Worm (Caenorhabditis elegans) whole organism, L1 larva: ENCODE measurements around the gene duxl-1.

Experiments
- F16B12.6 ChIP-seq: fragments of 150-350 bp; optimal IDR thresholded peaks from 2 replicates; lab custom pipeline; 2014; ENCODE audit warnings: missing biosample characterization, missing genetic modification characterization
- Y116A8C.19 ChIP-seq: sonication (generic microtip); optimal IDR thresholded peaks from 2 replicates; lab custom pipeline; 2016; ENCODE audit warnings: missing compliant biosample characterization, missing genetic modification characterization, borderline replicate concordance
- aly-2 ChIP-seq: fragments of 150-350 bp; optimal IDR thresholded peaks from 2 replicates; lab custom pipeline; 2014; ENCODE audit warnings: missing biosample characterization, missing genetic modification characterization
- ama-1 ChIP-seq: fragments of 150-350 bp; optimal IDR thresholded peaks from 2 replicates; lab custom pipeline; 2014
- ceh-63 ChIP-seq: fragments of 200-800 bp; sonication (Bioruptor generic); optimal IDR thresholded peaks from 2 replicates; lab custom pipeline; 2018; ENCODE audit warnings: mild to moderate bottlenecking, missing genetic modification characterization, missing compliant biosample characterization
- ceh-90 ChIP-seq: sonication (generic microtip); optimal IDR thresholded peaks from 2 replicates; lab custom pipeline; 2016; ENCODE audit warnings: missing genetic modification characterization, missing compliant biosample characterization
- ces-1 ChIP-seq: fragments of 150-350 bp; optimal IDR thresholded peaks from 2 replicates; lab custom pipeline; 2014; ENCODE audit warnings: missing biosample characterization, missing genetic modification reagents, missing genetic modification characterization
- dpl-1 ChIP-seq, 3 experiments: fragments of 150-350 bp in 2 of 3; sonication (generic microtip) in 1 of 3; optimal IDR thresholded peaks; 2 replicates each; lab custom pipeline; 2014 to 2017; ENCODE audit warnings: missing biosample characterization in 3 of 3, missing genetic modification characterization in 3 of 3, missing genetic modification reagents in 3 of 3
- efl-1 ChIP-seq, 4 experiments: fragments of 150-350 bp; optimal IDR thresholded peaks in 3 of 4; peaks in 1 of 4; 1 replicate in 1 of 4; 2 replicates in 3 of 4; lab custom pipeline; 2014; ENCODE audit warnings: missing biosample characterization in 2 of 4, missing genetic modification characterization in 2 of 4, missing genetic modification reagents in 2 of 4
- efl-3 ChIP-seq: fragments of 200-800 bp; sonication (Bioruptor generic); optimal IDR thresholded peaks from 2 replicates; lab custom pipeline; 2018; ENCODE audit warnings: mild to moderate bottlenecking, missing genetic modification characterization, missing compliant biosample characterization
- egl-27 ChIP-seq, 2 experiments: fragments of 150-350 bp in 1 of 2; sonication (generic microtip); optimal IDR thresholded peaks; 3 replicates each; lab custom pipeline; 2017 to 2018; ENCODE audit warnings: missing biosample characterization in 2 of 2, missing genetic modification characterization in 2 of 2, missing genetic modification reagents in 2 of 2
- elt-2 ChIP-seq: sonication (generic microtip); optimal IDR thresholded peaks from 2 replicates; lab custom pipeline; 2016; ENCODE audit warnings: missing genetic modification characterization, mild to moderate bottlenecking, inconsistent platforms, missing compliant biosample characterization, missing genetic modification reagents
- fkh-10 ChIP-seq: sonication (generic microtip); optimal IDR thresholded peaks from 2 replicates; lab custom pipeline; 2017; ENCODE audit warnings: missing biosample characterization, missing genetic modification reagents, missing genetic modification characterization
- fkh-4 ChIP-seq: sonication (generic microtip); optimal IDR thresholded peaks from 2 replicates; lab custom pipeline; 2016; ENCODE audit warnings: missing compliant biosample characterization, missing genetic modification characterization, borderline replicate concordance
- fkh-8 ChIP-seq: sonication (generic microtip); optimal IDR thresholded peaks from 2 replicates; lab custom pipeline; 2016; ENCODE audit warnings: mild to moderate bottlenecking, missing genetic modification characterization, missing compliant biosample characterization
- grh-1 ChIP-seq: fragments of 200-800 bp; sonication (Bioruptor generic); IDR thresholded peaks from 2 replicates; pipeline ENCODE4 v1.3.6; 2022; ENCODE audit warnings: missing genetic modification reagents, missing genetic modification characterization, missing compliant biosample characterization
- hlh-17 ChIP-seq: fragments of 200-800 bp; sonication (Bioruptor generic); optimal IDR thresholded peaks from 2 replicates; lab custom pipeline; 2018; ENCODE audit warnings: missing genetic modification characterization, mild to moderate bottlenecking, missing compliant biosample characterization, moderate library complexity, borderline replicate concordance
- isw-1 ChIP-seq: fragments of 200-800 bp; sonication (Bioruptor generic); IDR thresholded peaks from 2 replicates; pipeline ENCODE4 v1.3.6; 2022; ENCODE audit warnings: missing genetic modification characterization, missing compliant biosample characterization
- lin-35 ChIP-seq, 2 experiments: fragments of 150-350 bp; optimal IDR thresholded peaks; 2 replicates each; lab custom pipeline; 2014; ENCODE audit warnings: missing biosample characterization in 2 of 2, missing genetic modification characterization in 2 of 2, missing genetic modification reagents in 2 of 2
- mep-1 ChIP-seq: fragments of 150-350 bp; optimal IDR thresholded peaks from 2 replicates; lab custom pipeline; 2014; ENCODE audit warnings: missing biosample characterization, missing genetic modification characterization
- nhr-20 ChIP-seq: sonication (generic microtip); optimal IDR thresholded peaks from 2 replicates; lab custom pipeline; 2016; ENCODE audit warnings: mild to moderate bottlenecking, missing genetic modification characterization, missing compliant biosample characterization
- nhr-28 ChIP-seq: fragments of 150-350 bp; optimal IDR thresholded peaks from 2 replicates; lab custom pipeline; 2014; ENCODE audit warnings: missing biosample characterization, missing genetic modification characterization
- nhr-71 ChIP-seq: sonication (generic microtip); optimal IDR thresholded peaks from 2 replicates; lab custom pipeline; 2016; ENCODE audit warnings: mild to moderate bottlenecking, missing genetic modification characterization, moderate library complexity, missing compliant biosample characterization
- nhr-76 ChIP-seq: sonication (generic microtip); optimal IDR thresholded peaks from 2 replicates; lab custom pipeline; 2017; ENCODE audit warnings: missing biosample characterization, missing genetic modification characterization
- nhr-90 ChIP-seq: sonication (generic microtip); optimal IDR thresholded peaks from 2 replicates; lab custom pipeline; 2016; ENCODE audit warnings: mild to moderate bottlenecking, missing genetic modification characterization, missing compliant biosample characterization; ENCODE audit not compliant: poor library complexity
- pag-3 ChIP-seq: sonication (generic microtip); optimal IDR thresholded peaks from 2 replicates; lab custom pipeline; 2017; ENCODE audit warnings: missing genetic modification characterization, mild to moderate bottlenecking, missing compliant biosample characterization, antibody characterized with exemption, borderline replicate concordance; ENCODE audit not compliant: insufficient read depth
- pax-3 ChIP-seq: fragments of 200-800 bp; sonication (Bioruptor generic); optimal IDR thresholded peaks from 2 replicates; lab custom pipeline; 2018; ENCODE audit warnings: mild to moderate bottlenecking, missing genetic modification characterization, moderate library complexity, missing compliant biosample characterization
- skn-1 ChIP-seq: fragments of 150-350 bp; optimal IDR thresholded peaks from 2 replicates; lab custom pipeline; 2014; ENCODE audit warnings: missing biosample characterization, missing genetic modification characterization
- snpc-4 ChIP-seq: fragments of 150-350 bp; optimal IDR thresholded peaks from 2 replicates; lab custom pipeline; 2014; ENCODE audit warnings: missing biosample characterization, missing genetic modification characterization
- snu-23 ChIP-seq: sonication (generic microtip); optimal IDR thresholded peaks from 2 replicates; lab custom pipeline; 2016; ENCODE audit warnings: missing genetic modification characterization, missing compliant biosample characterization
- sox-4 ChIP-seq: sonication (generic microtip); optimal IDR thresholded peaks from 2 replicates; lab custom pipeline; 2016; ENCODE audit warnings: missing genetic modification characterization, missing compliant biosample characterization
- tbx-2 ChIP-seq: sonication (generic microtip); optimal IDR thresholded peaks from 2 replicates; lab custom pipeline; 2016; ENCODE audit warnings: missing genetic modification characterization, missing compliant biosample characterization
- unc-130 ChIP-seq: fragments of 150-350 bp; optimal IDR thresholded peaks from 2 replicates; lab custom pipeline; 2017; ENCODE audit warnings: missing biosample characterization, missing genetic modification characterization, inconsistent platforms
- unc-62 ChIP-seq: fragments of 150-350 bp; optimal IDR thresholded peaks from 2 replicates; lab custom pipeline; 2014; ENCODE audit warnings: missing biosample characterization, missing genetic modification reagents, missing genetic modification characterization
- vab-15 ChIP-seq: sonication (generic microtip); optimal IDR thresholded peaks from 2 replicates; lab custom pipeline; 2017; ENCODE audit warnings: missing genotype, mild to moderate bottlenecking, missing genetic modification characterization, missing compliant biosample characterization
- xbp-1 ChIP-seq: sonication (generic microtip); optimal IDR thresholded peaks from 2 replicates; lab custom pipeline; 2016; ENCODE audit warnings: missing genetic modification characterization, missing compliant biosample characterization
- ztf-11 ChIP-seq, 2 experiments: sonication (generic microtip); optimal IDR thresholded peaks; 2 replicates each; lab custom pipeline; 2016 to 2017; ENCODE audit warnings: missing genetic modification characterization in 2 of 2, missing biosample characterization in 1 of 2, missing compliant biosample characterization in 1 of 2

duxl-1 gene

DNA sequence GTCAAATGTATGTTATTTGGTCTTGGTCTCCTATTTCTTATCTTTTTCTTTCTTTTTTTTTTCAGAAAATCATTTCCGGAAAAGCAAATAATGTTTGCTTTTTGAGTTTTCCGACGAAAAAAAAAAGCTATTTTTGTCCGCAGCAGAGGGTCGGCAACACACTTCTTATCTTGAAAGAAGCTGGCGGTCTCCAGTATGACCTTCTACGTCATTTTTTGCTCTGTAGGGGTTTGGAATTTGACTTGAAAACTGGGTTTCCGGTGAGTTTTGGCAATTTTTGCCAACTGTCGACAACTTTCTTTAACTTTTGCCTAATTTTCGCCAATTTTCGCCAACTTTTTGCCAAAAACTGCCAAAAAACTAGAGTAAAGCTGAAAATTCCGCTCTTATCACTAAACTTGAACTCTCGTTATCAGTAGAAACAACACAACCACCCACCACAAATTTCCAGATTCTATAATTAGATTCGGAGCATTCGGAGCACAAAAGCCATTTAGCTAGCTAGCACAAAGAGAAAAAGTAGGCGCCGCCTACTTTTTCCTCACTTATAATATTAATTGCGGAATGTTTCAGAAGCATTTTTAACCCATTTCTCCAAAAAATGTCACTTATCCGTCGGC is 6.9 kb downstream of the duxl-1 start, which contains the start of gene nhx-6:
Gene nhx-6 (plus strand): TSS at position 570 of the 620 bp plus-strand sequence.
- TF ChIP-seq isw-1 (GFP tag; lab: Robert Waterston, UW) (no peak), nhr-71 (tag; lab: Kevin White, UChicago) (no peak), fkh-8 (tag; lab: Kevin White, UChicago) (no peak), nhr-28 (tag; lab: Kevin White, UChicago) (no peak), ces-1 (GFP tag; lab: Kevin White, UChicago) (no peak), ceh-63 (GFP tag; lab: Kevin White, UChicago) (no peak), elt-2 (tag; lab: Kevin White, UChicago) (peak; percentile 77), grh-1 (GFP tag; lab: Robert Waterston, UW) (no peak), snu-23 (GFP tag; lab: Kevin White, UChicago) (no peak)

DNA sequence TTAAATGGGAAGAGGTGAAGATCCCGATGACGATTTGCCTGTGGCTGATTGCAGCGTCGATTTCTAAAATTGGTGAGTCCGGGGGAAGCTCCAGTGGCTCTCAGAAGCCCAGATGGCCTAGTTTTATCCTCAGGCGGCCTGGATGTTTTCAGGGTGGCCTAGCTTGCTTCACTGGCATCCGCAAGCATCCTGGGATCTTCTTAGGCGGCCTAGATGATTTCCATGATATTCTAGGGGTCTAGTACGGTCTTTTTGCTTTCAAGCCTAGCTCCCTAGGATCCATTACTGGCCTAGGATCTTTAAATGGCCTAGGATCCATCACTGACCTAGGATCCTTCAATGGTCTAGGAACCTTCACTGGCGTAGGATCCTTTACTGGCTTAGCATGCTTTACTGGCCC is 7.5 kb downstream of the duxl-1 start:
- TF ChIP-seq snu-23 (GFP tag; lab: Kevin White, UChicago) (no peak), unc-62 (GFP tag; lab: Kevin White, UChicago) (no peak), fkh-10 (GFP tag; lab: Kevin White, UChicago) (no peak), efl-1 (optimal IDR thresholded peaks at IDR 0.05; lab: Kevin White, UChicago) (no peak), efl-1 (GFP tag; optimal IDR thresholded peaks at IDR 0.05 in 1 of 2; lab: Kevin White, UChicago) (peak in 1 of 2 experiments; percentile 23), Y116A8C.19 (tag; lab: Kevin White, UChicago) (no peak), dpl-1 (GFP tag; optimal IDR thresholded peaks at IDR 0.05; lab: Kevin White, UChicago) (no peak), nhr-76 (no peak)

DNA sequence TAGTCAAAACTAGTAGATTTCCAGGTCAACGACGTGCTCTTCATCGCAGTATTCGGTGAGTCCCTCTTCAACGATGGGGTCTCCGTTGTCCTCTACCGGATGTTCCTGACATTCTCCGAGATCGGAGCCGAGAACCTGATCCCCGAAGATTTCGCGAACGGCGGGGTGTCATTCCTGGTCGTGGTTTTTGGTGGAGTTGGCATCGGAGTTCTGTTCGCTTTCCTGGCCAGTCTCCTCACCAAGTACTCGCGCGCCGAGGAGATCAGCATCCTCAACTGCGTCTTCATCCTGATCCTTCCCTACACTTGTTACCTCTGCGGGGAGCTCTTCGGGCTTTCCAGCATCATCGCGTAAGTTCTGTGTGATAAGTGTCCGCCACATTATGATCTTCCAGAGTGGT is 9.2 kb downstream of the duxl-1 start:
- TF ChIP-seq unc-130 (tag; lab: Kevin White, UChicago): no peak
- no peak for TF ChIP-seq lin-35 (GFP tag; optimal IDR thresholded peaks at IDR 0.05; lab: Kevin White, UChicago)
- no peak for TF ChIP-seq xbp-1 (tag; lab: Kevin White, UChicago)
- TF ChIP-seq ceh-63 (GFP tag; lab: Kevin White, UChicago): no peak
- no peak for TF ChIP-seq pax-3 (tag; lab: Kevin White, UChicago)
- no peak for TF ChIP-seq nhr-28 (tag; lab: Kevin White, UChicago)
- no peak for TF ChIP-seq hlh-17 (GFP tag; lab: Kevin White, UChicago)

DNA sequence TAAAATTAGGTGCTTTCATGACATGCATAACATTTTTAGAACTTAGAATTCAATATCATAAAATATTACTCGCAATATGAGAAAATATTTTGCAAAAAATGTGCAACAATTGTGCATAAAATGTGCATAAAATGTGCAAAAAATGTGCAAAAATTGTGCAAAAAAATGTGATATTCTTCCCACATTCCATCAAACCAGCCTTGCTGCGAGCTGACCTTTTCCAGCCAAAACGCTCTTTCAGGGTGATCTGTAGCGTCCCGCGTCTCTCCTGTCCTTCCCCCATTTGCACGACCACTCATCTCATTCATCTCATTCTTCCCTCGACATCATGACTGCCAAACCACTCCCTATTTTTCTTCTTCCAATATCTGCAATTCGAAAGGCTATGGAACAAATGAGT is 12.6 kb downstream of the duxl-1 start, which contains the start of gene fbxb-17:
Gene fbxb-17 (plus strand): TSS at position 301 of the 400 bp plus-strand sequence.
- no peak for TF ChIP-seq vab-15 (tag; lab: Kevin White, UChicago)
- TF ChIP-seq nhr-90: no peak
- no peak for TF ChIP-seq ztf-11 (tag; optimal IDR thresholded peaks at IDR 0.05; lab: Kevin White, UChicago)
- TF ChIP-seq ceh-90 (tag; lab: Kevin White, UChicago): no peak
- TF ChIP-seq egl-27 (tag; optimal IDR thresholded peaks at IDR 0.05; lab: Kevin White, UChicago): no peak
- TF ChIP-seq skn-1: no peak
- TF ChIP-seq sox-4: no peak
- no peak for TF ChIP-seq ama-1
- no peak for TF ChIP-seq nhr-20 (tag; lab: Kevin White, UChicago)
- no peak for TF ChIP-seq fkh-4
- TF ChIP-seq snpc-4: no peak
- no peak for TF ChIP-seq aly-2 (tag; lab: Kevin White, UChicago)
- TF ChIP-seq tbx-2 (tag; lab: Kevin White, UChicago): no peak
- TF ChIP-seq mep-1 (tag; lab: Kevin White, UChicago): no peak
- no peak for TF ChIP-seq pag-3 (tag; lab: Kevin White, UChicago)
- no peak for TF ChIP-seq efl-3 (GFP tag; lab: Kevin White, UChicago)
- TF ChIP-seq Y116A8C.19 (tag; lab: Kevin White, UChicago): no peak
- no peak for TF ChIP-seq unc-62 (GFP tag; lab: Kevin White, UChicago)
- TF ChIP-seq F16B12.6 (tag; lab: Kevin White, UChicago): no peak
- TF ChIP-seq unc-130 (tag; lab: Kevin White, UChicago): no peak
